Worm (Caenorhabditis elegans): ENCODE measurements around the gene Y48C3A.5.

Gene Y48C3A.5

ce11 chrII:13290518-13291286, 19.8 kb downstream of the Y48C3A.5 start:
- peak; percentile 35 for TF ChIP-seq F13H6.1 (tag; optimal IDR thresholded peaks at IDR 0.05)
- no peak for TF ChIP-seq egl-27 (tag; optimal IDR thresholded peaks at IDR 0.05)
- TF ChIP-seq aly-2 (tag; optimal IDR thresholded peaks at IDR 0.05): no peak
- no peak for TF ChIP-seq lin-11 (tag; optimal IDR thresholded peaks at IDR 0.05)
- no peak for TF ChIP-seq nhr-21 (tag; optimal IDR thresholded peaks at IDR 0.05)
- peak; percentile 12 for TF ChIP-seq C34F6.9 (tag; optimal IDR thresholded peaks at IDR 0.05)
- TF ChIP-seq alr-1 (tag; optimal IDR thresholded peaks at IDR 0.05): no peak
- TF ChIP-seq nhr-11 (tag; optimal IDR thresholded peaks at IDR 0.05): no peak
- no peak for TF ChIP-seq fos-1 (tag; optimal IDR thresholded peaks at IDR 0.05)
- TF ChIP-seq nhr-6 (tag; optimal IDR thresholded peaks at IDR 0.05): no peak
- no peak for TF ChIP-seq blmp-1 (tag; optimal IDR thresholded peaks at IDR 0.05; ENCODE audit: insufficient read depth)
- TF ChIP-seq lsy-2 (tag; optimal IDR thresholded peaks at IDR 0.05): no peak
- no peak for TF ChIP-seq R02D3.7 (tag; optimal IDR thresholded peaks at IDR 0.05)
- TF ChIP-seq nhr-77 (tag; optimal IDR thresholded peaks at IDR 0.05): no peak
- TF ChIP-seq sma-3 (GFP tag; optimal IDR thresholded peaks at IDR 0.05): no peak
- TF ChIP-seq elt-3 (tag; optimal IDR thresholded peaks at IDR 0.05): no peak
- TF ChIP-seq nhr-23 (tag; optimal IDR thresholded peaks at IDR 0.05): no peak
- no peak for TF ChIP-seq dmd-4 (tag; optimal IDR thresholded peaks at IDR 0.05)
- TF ChIP-seq Y55F3AM.14 (GFP tag; optimal IDR thresholded peaks at IDR 0.05): no peak
- no peak for TF ChIP-seq lin-39 (tag; optimal IDR thresholded peaks at IDR 0.05)
- peak; percentile 43 for TF ChIP-seq nhr-129 (tag; optimal IDR thresholded peaks at IDR 0.05)
- TF ChIP-seq ama-1 (optimal IDR thresholded peaks at IDR 0.05): peak; percentile 33
- no peak for TF ChIP-seq lin-13 (GFP tag; optimal IDR thresholded peaks at IDR 0.05)
- no peak for TF ChIP-seq sem-4 (tag; optimal IDR thresholded peaks at IDR 0.05)
- peak; percentile 47 for TF ChIP-seq nhr-25 (tag; optimal IDR thresholded peaks at IDR 0.05)
- no peak for TF ChIP-seq zag-1 (tag; optimal IDR thresholded peaks at IDR 0.05)
- peak; percentile 41 for TF ChIP-seq snpc-4 (tag; optimal IDR thresholded peaks at IDR 0.05)
- TF ChIP-seq peb-1 (tag; optimal IDR thresholded peaks at IDR 0.05): no peak
- TF ChIP-seq mdl-1 (tag; optimal IDR thresholded peaks at IDR 0.05): no peak
- TF ChIP-seq ceh-82 (tag; optimal IDR thresholded peaks at IDR 0.05): no peak
- no peak for TF ChIP-seq crh-2 (tag; optimal IDR thresholded peaks at IDR 0.05)
- no peak for TF ChIP-seq skn-1 (tag; optimal IDR thresholded peaks at IDR 0.05)
- no peak for TF ChIP-seq ztf-1 (GFP tag; conservative IDR thresholded peaks at IDR 0.05)
- TF ChIP-seq unc-39 (tag; optimal IDR thresholded peaks at IDR 0.05): no peak
- TF ChIP-seq nhr-10 (tag; optimal IDR thresholded peaks at IDR 0.05): no peak
- TF ChIP-seq sma-9 (GFP tag; optimal IDR thresholded peaks at IDR 0.05): peak; percentile 25
- no peak for TF ChIP-seq sma-9 (tag; optimal IDR thresholded peaks at IDR 0.05)
- no peak for TF ChIP-seq gmeb-1 (tag; optimal IDR thresholded peaks at IDR 0.05)
- no peak for TF ChIP-seq nhr-12 (tag; optimal IDR thresholded peaks at IDR 0.05)
- TF ChIP-seq unc-55 (GFP tag; optimal IDR thresholded peaks at IDR 0.05): peak; percentile 7
- TF ChIP-seq ceh-16 (tag; optimal IDR thresholded peaks at IDR 0.05): peak; percentile 46
- TF ChIP-seq ztf-4 (tag; optimal IDR thresholded peaks at IDR 0.05): no peak
- no peak for TF ChIP-seq mab-5 (tag; optimal IDR thresholded peaks at IDR 0.05)
- TF ChIP-seq ztf-11 (tag; optimal IDR thresholded peaks at IDR 0.05): no peak
- TF ChIP-seq nhr-237 (tag; optimal IDR thresholded peaks at IDR 0.05): no peak
- no peak for TF ChIP-seq unc-62 (GFP tag; optimal IDR thresholded peaks at IDR 0.05)
- no peak for TF ChIP-seq ZK546.5 (tag; optimal IDR thresholded peaks at IDR 0.05)
- TF ChIP-seq mbf-1 (tag; optimal IDR thresholded peaks at IDR 0.05): no peak
- TF ChIP-seq elt-1 (tag; optimal IDR thresholded peaks at IDR 0.05): no peak

Data from whole organism, L2 larva.